Fruit fly (Drosophila melanogaster) whole organism, prepupa: ENCODE measurements around the gene corn.

Experiments
- CG10631 ChIP-seq: fragments of 200-800 bp; sonication (Bioruptor generic); optimal IDR thresholded peaks from 2 replicates; lab custom pipeline; 2016; ENCODE audit warnings: missing biosample characterization, missing genetic modification characterization
- CG10669 ChIP-seq: fragments of 200-800 bp; sonication (Bioruptor generic); optimal IDR thresholded peaks from 3 replicates; lab custom pipeline; 2018; ENCODE audit warnings: missing biosample characterization, mild to moderate bottlenecking, missing genetic modification characterization, moderate library complexity
- CG11294 ChIP-seq: fragments of 200-800 bp; sonication (Bioruptor generic); IDR thresholded peaks from 2 replicates; pipeline ENCODE4 v1.3.6; 2022; ENCODE audit warnings: missing biosample characterization, missing genetic modification characterization
- CG11762 ChIP-seq: fragments of 200-800 bp; sonication (Bioruptor generic); optimal IDR thresholded peaks from 3 replicates; lab custom pipeline; 2016; ENCODE audit warnings: missing biosample characterization, missing genetic modification characterization; ENCODE audit not compliant: insufficient read depth
- CG11902 ChIP-seq: fragments of 200-800 bp; sonication (Bioruptor generic); optimal IDR thresholded peaks from 3 replicates; lab custom pipeline; 2016; ENCODE audit warnings: missing biosample characterization, missing genetic modification characterization
- CG15336 ChIP-seq: fragments of 200-800 bp; sonication (Bioruptor generic); IDR thresholded peaks from 2 replicates; pipeline ENCODE4 v1.3.6; 2022; ENCODE audit warnings: missing biosample characterization, missing genetic modification characterization
- CG1621 ChIP-seq: fragments of 200-800 bp; sonication (Bioruptor generic); optimal IDR thresholded peaks from 3 replicates; lab custom pipeline; 2018; ENCODE audit warnings: missing biosample characterization, mild to moderate bottlenecking, missing genetic modification characterization
- CG16779 ChIP-seq: fragments of 200-800 bp; sonication (Bioruptor generic); optimal IDR thresholded peaks from 3 replicates; lab custom pipeline; 2017; ENCODE audit warnings: missing biosample characterization, mild to moderate bottlenecking, missing genetic modification characterization
- CG3032 ChIP-seq: fragments of 200-800 bp; optimal IDR thresholded peaks from 2 replicates; lab custom pipeline; 2019; ENCODE audit warnings: missing biosample characterization, mild to moderate bottlenecking, missing genetic modification characterization, moderate library complexity
- CG31627 ChIP-seq: fragments of 200-800 bp; sonication (Bioruptor generic); optimal IDR thresholded peaks from 3 replicates; lab custom pipeline; 2016; ENCODE audit warnings: missing biosample characterization, missing genetic modification characterization
- CG32006 ChIP-seq: fragments of 200-800 bp; sonication (Bioruptor generic); optimal IDR thresholded peaks from 3 replicates; lab custom pipeline; 2017; ENCODE audit warnings: missing biosample characterization, mild to moderate bottlenecking, missing genetic modification characterization
- CG34406 ChIP-seq: fragments of 200-800 bp; sonication (Bioruptor generic); optimal IDR thresholded peaks from 3 replicates; lab custom pipeline; 2016; ENCODE audit warnings: missing biosample characterization, missing genetic modification characterization
- CG4318 ChIP-seq: fragments of 200-800 bp; sonication (Bioruptor generic); optimal IDR thresholded peaks from 3 replicates; lab custom pipeline; 2017; ENCODE audit warnings: missing biosample characterization, mild to moderate bottlenecking, missing genetic modification characterization
- CG6276 ChIP-seq: fragments of 200-800 bp; sonication (Bioruptor generic); optimal IDR thresholded peaks from 2 replicates; lab custom pipeline; 2017; ENCODE audit warnings: missing biosample characterization, mild to moderate bottlenecking, missing genetic modification characterization
- CG6792 ChIP-seq: fragments of 200-800 bp; sonication (Bioruptor generic); optimal IDR thresholded peaks from 3 replicates; lab custom pipeline; 2016; ENCODE audit warnings: missing biosample characterization, missing genetic modification characterization
- CG6808 ChIP-seq: fragments of 200-800 bp; sonication (Bioruptor generic); optimal IDR thresholded peaks from 3 replicates; lab custom pipeline; 2017; ENCODE audit warnings: missing biosample characterization, missing genetic modification characterization, mild to moderate bottlenecking, moderate library complexity, missing genetic modification reagents
- CG6854 ChIP-seq: fragments of 200-800 bp; sonication (Bioruptor generic); optimal IDR thresholded peaks from 2 replicates; lab custom pipeline; 2017; ENCODE audit warnings: missing biosample characterization, mild to moderate bottlenecking, missing genetic modification characterization
- CG7368 ChIP-seq: fragments of 200-800 bp; sonication (Bioruptor generic); optimal IDR thresholded peaks from 3 replicates; lab custom pipeline; 2016; ENCODE audit warnings: missing biosample characterization, missing genetic modification characterization
- CG8119 ChIP-seq: fragments of 200-800 bp; sonication (Bioruptor generic); IDR thresholded peaks from 3 replicates; pipeline ENCODE4 v1.3.6; 2022; ENCODE audit warnings: missing biosample characterization, missing genetic modification characterization
- CG8319 ChIP-seq: fragments of 200-800 bp; sonication (Bioruptor generic); optimal IDR thresholded peaks from 3 replicates; lab custom pipeline; 2016; ENCODE audit warnings: missing biosample characterization, missing genetic modification characterization
- CG9139 ChIP-seq: fragments of 200-800 bp; sonication (Bioruptor generic); optimal IDR thresholded peaks from 3 replicates; lab custom pipeline; 2017; ENCODE audit warnings: missing biosample characterization, mild to moderate bottlenecking, missing genetic modification characterization
- Eip75B ChIP-seq: fragments of 200-800 bp; sonication (Bioruptor generic); optimal IDR thresholded peaks from 3 replicates; lab custom pipeline; 2016; ENCODE audit warnings: missing biosample characterization, missing genetic modification characterization
- Eip78C ChIP-seq: fragments of 200-800 bp; sonication (Bioruptor generic); peaks from one replicate; lab custom pipeline; 2016; ENCODE audit warnings: missing biosample characterization, missing genetic modification characterization
- Ets21C ChIP-seq: fragments of 200-800 bp; sonication (Bioruptor generic); optimal IDR thresholded peaks from 3 replicates; lab custom pipeline; 2016; ENCODE audit warnings: missing biosample characterization, missing genetic modification characterization
- Ets96B ChIP-seq: fragments of 200-800 bp; optimal IDR thresholded peaks from 2 replicates; lab custom pipeline; 2019; ENCODE audit warnings: missing biosample characterization, mild to moderate bottlenecking, missing genetic modification characterization, moderate library complexity
- Hr39 ChIP-seq: fragments of 200-800 bp; sonication (Bioruptor generic); optimal IDR thresholded peaks from 2 replicates; lab custom pipeline; 2016; ENCODE audit warnings: missing biosample characterization, missing genetic modification characterization
- Hr4 ChIP-seq: fragments of 200-800 bp; sonication (Bioruptor generic); optimal IDR thresholded peaks from 3 replicates; lab custom pipeline; 2016; ENCODE audit warnings: missing biosample characterization, missing genetic modification characterization
- Lpt ChIP-seq: fragments of 200-800 bp; sonication (Bioruptor generic); optimal IDR thresholded peaks from 3 replicates; lab custom pipeline; 2016; ENCODE audit warnings: missing biosample characterization, missing genetic modification characterization
- Met ChIP-seq: fragments of 200-800 bp; sonication (Bioruptor generic); optimal IDR thresholded peaks from 3 replicates; lab custom pipeline; 2016; ENCODE audit warnings: missing biosample characterization, missing genetic modification characterization
- Smox ChIP-seq: fragments of 200-800 bp; sonication (Bioruptor generic); optimal IDR thresholded peaks from 3 replicates; lab custom pipeline; 2016; ENCODE audit warnings: missing biosample characterization, missing genetic modification characterization
- Sox14 ChIP-seq: fragments of 200-800 bp; sonication (Bioruptor generic); optimal IDR thresholded peaks from 3 replicates; lab custom pipeline; 2016; ENCODE audit warnings: missing biosample characterization, missing genetic modification characterization
- cyc ChIP-seq: fragments of 200-800 bp; sonication (Bioruptor generic); optimal IDR thresholded peaks from 3 replicates; lab custom pipeline; 2016; ENCODE audit warnings: missing biosample characterization, missing genetic modification characterization
- esn ChIP-seq: fragments of 200-800 bp; sonication (Bioruptor generic); optimal IDR thresholded peaks from 2 replicates; lab custom pipeline; 2016; ENCODE audit warnings: missing biosample characterization, mild to moderate bottlenecking, missing genetic modification characterization, moderate library complexity
- fd59A ChIP-seq: fragments of 200-800 bp; sonication (Bioruptor generic); optimal IDR thresholded peaks from 2 replicates; lab custom pipeline; 2017; ENCODE audit warnings: missing biosample characterization, mild to moderate bottlenecking, missing genetic modification characterization, missing genetic modification reagents
- fd85E ChIP-seq: fragments of 200-800 bp; sonication (Bioruptor generic); optimal IDR thresholded peaks from 3 replicates; lab custom pipeline; 2016; ENCODE audit warnings: missing biosample characterization, missing genetic modification characterization
- fkh ChIP-seq: fragments of 200-800 bp; sonication (Bioruptor generic); optimal IDR thresholded peaks from 3 replicates; lab custom pipeline; 2017; ENCODE audit warnings: missing biosample characterization, mild to moderate bottlenecking, missing genetic modification characterization, moderate library complexity
- lz ChIP-seq: fragments of 200-800 bp; sonication (Bioruptor generic); optimal IDR thresholded peaks from 3 replicates; lab custom pipeline; 2016; ENCODE audit warnings: missing biosample characterization, missing genetic modification characterization
- salr ChIP-seq, 2 experiments: fragments of 200-800 bp; sonication (Bioruptor generic); optimal IDR thresholded peaks; 3 replicates each; lab custom pipeline; 2016 to 2018; ENCODE audit warnings: missing biosample characterization in 2 of 2, missing genetic modification characterization in 2 of 2, mild to moderate bottlenecking in 1 of 2
- topi ChIP-seq: fragments of 200-800 bp; sonication (Bioruptor generic); optimal IDR thresholded peaks from 3 replicates; lab custom pipeline; 2016; ENCODE audit warnings: missing biosample characterization, missing genetic modification characterization
- vri ChIP-seq: fragments of 200-800 bp; sonication (Bioruptor generic); optimal IDR thresholded peaks from 3 replicates; lab custom pipeline; 2016; ENCODE audit warnings: missing biosample characterization, mild to moderate bottlenecking, missing genetic modification characterization

The corn gene

DNA sequence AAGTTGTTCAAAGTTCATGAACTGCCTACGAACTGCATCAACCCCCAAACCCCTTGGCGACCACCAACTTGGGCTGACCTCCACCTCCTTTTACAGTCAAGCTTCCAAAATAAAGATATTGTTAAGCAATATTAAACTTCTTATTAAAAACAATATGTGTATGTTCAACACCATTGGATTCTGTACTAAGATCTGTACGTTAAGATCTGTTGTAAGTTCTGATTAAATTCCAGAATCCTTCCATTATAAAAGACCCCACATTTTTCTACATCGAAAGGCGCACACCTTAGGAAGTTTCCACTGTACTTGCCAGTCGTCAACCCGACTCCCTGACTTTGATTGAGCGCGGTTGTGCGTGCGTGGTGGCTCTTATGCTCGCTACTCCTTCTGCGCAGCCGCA lies 43.9 kb downstream of the corn start (continued):
- peak; percentile 55 for TF ChIP-seq Sox14 (GFP tag; lab: Kevin White, UChicago)
- TF ChIP-seq cyc (GFP tag; lab: Kevin White, UChicago), result peak; percentile 41
- peak; percentile 56 for TF ChIP-seq Hr39 (GFP tag; lab: Kevin White, UChicago)
- peak; percentile 62 for TF ChIP-seq Eip75B (GFP tag; lab: Kevin White, UChicago)
- no peak for TF ChIP-seq CG6854 (GFP tag; lab: Kevin White, UChicago)
- TF ChIP-seq Lpt (GFP tag; lab: Kevin White, UChicago), result no peak
- no peak for TF ChIP-seq CG11294 (GFP tag; lab: Robert Waterston, UW)
- 0 out of 2 replicates have a peak, but pooled peaks have one; percentile 31 for TF ChIP-seq CG15336 (GFP tag; lab: Robert Waterston, UW)
- TF ChIP-seq, all 60 proteins: peak for 40

DNA sequence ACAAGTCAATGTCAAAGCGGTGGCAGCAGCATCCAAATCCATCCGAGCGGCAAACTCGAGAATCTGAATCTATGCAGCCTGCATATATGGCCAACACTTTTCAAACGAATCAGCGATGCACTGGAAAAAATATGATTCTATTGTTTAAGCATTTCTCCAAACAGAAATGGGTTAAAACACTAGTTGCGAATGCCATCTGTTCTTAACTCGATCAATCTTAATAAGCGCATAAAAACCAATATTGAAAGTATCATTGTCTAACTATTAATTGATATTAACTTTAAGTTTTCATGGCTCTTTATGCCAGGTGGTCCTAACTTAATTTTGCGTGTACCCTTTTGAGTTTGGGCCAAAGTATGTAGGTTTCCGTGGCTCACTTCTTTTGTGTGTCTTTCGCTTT lies 51.2 kb downstream of the corn start:
- no peak for TF ChIP-seq Ets21C
- no peak for TF ChIP-seq CG11902 (GFP tag; lab: Kevin White, UChicago)
- no peak for TF ChIP-seq esn (GFP tag; lab: Kevin White, UChicago)
- TF ChIP-seq Eip75B (GFP tag; lab: Kevin White, UChicago), result no peak
- no peak for TF ChIP-seq CG34406 (GFP tag; lab: Kevin White, UChicago)
- TF ChIP-seq Ets96B (tag; lab: Kevin White, UChicago), result no peak
- no peak for TF ChIP-seq Sox14 (GFP tag; lab: Kevin White, UChicago)
- no peak for TF ChIP-seq CG6808 (GFP tag; lab: Kevin White, UChicago)
- TF ChIP-seq Hr4 (GFP tag; lab: Kevin White, UChicago), result peak; percentile 13
- 0 out of 3 replicates have a peak, but pooled peaks have one; percentile 13 for TF ChIP-seq CG8119
- no peak for TF ChIP-seq CG6792 (GFP tag; lab: Kevin White, UChicago)
- no peak for TF ChIP-seq topi
- no peak for TF ChIP-seq cyc (GFP tag; lab: Kevin White, UChicago)
- no peak for TF ChIP-seq CG3032
- no peak for TF ChIP-seq Smox (GFP tag; lab: Kevin White, UChicago)
- no peak for TF ChIP-seq CG7368
- TF ChIP-seq CG16779, result no peak
- no peak for TF ChIP-seq CG31627 (GFP tag; lab: Kevin White, UChicago)
- no peak for TF ChIP-seq Met
- TF ChIP-seq CG1621 (tag; lab: Kevin White, UChicago), result no peak
- TF ChIP-seq CG32006 (GFP tag; lab: Kevin White, UChicago), result peak; percentile 32
- TF ChIP-seq Eip78C (GFP tag; lab: Kevin White, UChicago), result peak; percentile 57
- no peak for TF ChIP-seq CG9139
- TF ChIP-seq CG6276 (GFP tag; lab: Kevin White, UChicago), result no peak
- TF ChIP-seq fd59A (GFP tag; lab: Kevin White, UChicago), result no peak
- TF ChIP-seq CG10669 (GFP tag; lab: Kevin White, UChicago), result no peak
- no peak for TF ChIP-seq fkh (GFP tag; lab: Kevin White, UChicago)
- no peak for TF ChIP-seq CG11762 (GFP tag; lab: Kevin White, UChicago)
- TF ChIP-seq salr (GFP tag; optimal IDR thresholded peaks at IDR 0.05; lab: Kevin White, UChicago), result no peak
- TF ChIP-seq fd85E (GFP tag; lab: Kevin White, UChicago), result no peak
- TF ChIP-seq CG10631, result no peak

DNA sequence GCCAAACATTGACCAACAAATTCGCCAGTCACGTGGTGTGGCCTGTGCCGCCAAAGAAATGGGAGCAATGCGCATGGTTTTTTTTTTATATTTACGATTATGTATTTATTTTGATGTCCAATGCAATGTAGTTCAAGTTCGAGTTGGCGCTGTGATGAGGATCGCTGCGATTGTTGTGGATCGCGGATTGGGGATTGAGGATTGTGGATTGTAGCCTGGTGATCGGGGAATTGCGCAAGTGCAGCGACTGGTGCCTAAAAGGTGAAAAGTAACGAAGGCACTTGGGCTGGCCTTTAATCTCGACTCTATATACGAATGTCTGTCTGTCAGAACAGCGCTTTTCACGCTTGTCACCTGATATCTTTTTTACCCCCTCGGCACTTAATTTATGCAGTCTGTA lies 52.4 kb downstream of the corn start:
- TF ChIP-seq CG8119 (no peak), Eip78C (GFP tag; lab: Kevin White, UChicago) (peak; percentile 17)

DNA sequence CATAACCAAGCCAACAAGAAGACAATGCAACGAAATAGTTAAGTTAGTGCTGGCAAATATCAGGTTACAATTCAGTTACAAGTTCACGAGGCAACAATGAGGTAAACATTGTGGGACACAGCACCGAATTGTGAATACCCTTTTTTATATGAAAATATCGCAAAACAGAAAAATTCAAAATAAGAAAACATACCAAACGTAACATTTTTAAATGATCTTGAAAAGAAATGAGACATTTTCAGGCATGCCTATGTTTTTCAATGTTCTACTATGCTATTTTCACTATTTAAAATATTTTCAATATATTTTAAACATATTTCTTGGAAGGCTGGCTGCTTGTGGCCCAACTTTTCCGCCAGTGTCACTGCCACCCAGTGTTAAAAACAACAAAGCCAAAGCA lies 52.9 kb downstream of the corn start:
- TF ChIP-seq CG8319 (GFP tag; lab: Kevin White, UChicago) (no peak), CG4318 (GFP tag; lab: Kevin White, UChicago) (peak; percentile 15), Ets21C (no peak), vri (GFP tag; lab: Kevin White, UChicago) (no peak), lz (GFP tag; lab: Kevin White, UChicago) (no peak), CG8119 (peak; percentile 20; the same call in 1 of the 3 replicates), CG32006 (GFP tag; lab: Kevin White, UChicago) (peak; percentile 56), cyc (GFP tag; lab: Kevin White, UChicago) (no peak), Eip78C (GFP tag; lab: Kevin White, UChicago) (no peak), Smox (GFP tag; lab: Kevin White, UChicago) (no peak), CG6808 (GFP tag; lab: Kevin White, UChicago) (no peak), Hr4 (GFP tag; lab: Kevin White, UChicago) (peak; percentile 29), CG10669 (GFP tag; lab: Kevin White, UChicago) (no peak)
- TF ChIP-seq, all 60 proteins: peak for 4
